Fruit fly (Drosophila melanogaster): ENCODE data around the gene Neurl4.

The Neurl4 gene

DNA sequence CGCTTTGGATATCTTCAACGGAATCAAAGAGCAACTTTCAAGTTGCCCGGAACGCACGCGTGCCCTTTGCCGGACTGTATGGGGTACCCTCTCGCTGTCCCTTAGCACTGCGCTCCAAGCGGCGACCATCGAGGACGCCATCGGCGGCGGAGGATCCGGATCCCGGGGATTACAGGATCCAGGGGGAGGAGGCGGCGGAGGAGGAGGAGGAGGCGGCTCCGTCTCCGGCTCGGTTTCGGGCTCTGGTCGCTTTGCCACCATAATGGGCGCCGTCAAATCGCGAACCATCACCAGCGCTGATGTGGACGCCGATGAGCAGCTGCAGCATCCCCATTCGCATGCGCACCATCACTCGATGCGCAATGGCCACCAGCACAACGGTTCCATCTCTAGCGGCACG, 4.1 kb upstream of the Neurl4 start:
- no peak for TF ChIP-seq tj (GFP tag; optimal IDR thresholded peaks at IDR 0.05)
- no peak for TF ChIP-seq CG5204 (GFP tag; optimal IDR thresholded peaks at IDR 0.05)
- TF ChIP-seq Mnt (GFP tag; optimal IDR thresholded peaks at IDR 0.05) = no peak
- TF ChIP-seq cic (GFP tag; optimal IDR thresholded peaks at IDR 0.05) = no peak
- no peak for TF ChIP-seq cnc (optimal IDR thresholded peaks at IDR 0.05)
- no peak for TF ChIP-seq CG12768 (GFP tag; optimal IDR thresholded peaks at IDR 0.05)
- no peak for TF ChIP-seq CG7045 (GFP tag; optimal IDR thresholded peaks at IDR 0.05)
- TF ChIP-seq CG1620 (GFP tag; optimal IDR thresholded peaks at IDR 0.05) = no peak
- no peak for TF ChIP-seq kay (GFP tag; ENCODE audit: borderline replicate concordance)
- no peak for TF ChIP-seq Hr96 (GFP tag; optimal IDR thresholded peaks at IDR 0.05)
- TF ChIP-seq bab1 (GFP tag; optimal IDR thresholded peaks at IDR 0.05) = no peak
- no peak for TF ChIP-seq CG14711 (tag; optimal IDR thresholded peaks at IDR 0.05)
- TF ChIP-seq Clk (GFP tag; optimal IDR thresholded peaks at IDR 0.05) = no peak
- TF ChIP-seq ovo (GFP tag; optimal IDR thresholded peaks at IDR 0.05) = no peak
- TF ChIP-seq CG7101 (tag; optimal IDR thresholded peaks at IDR 0.05) = no peak
- TF ChIP-seq toe (GFP tag; optimal IDR thresholded peaks at IDR 0.05) = no peak
- no peak for TF ChIP-seq pad (GFP tag; optimal IDR thresholded peaks at IDR 0.05)
- no peak for TF ChIP-seq CG11617 (GFP tag; optimal IDR thresholded peaks at IDR 0.05)
- TF ChIP-seq Crg-1 (GFP tag; optimal IDR thresholded peaks at IDR 0.05) = no peak
- TF ChIP-seq CG33017 (tag; optimal IDR thresholded peaks at IDR 0.05) = no peak

- TF ChIP-seq CG5204 (GFP tag; optimal IDR thresholded peaks at IDR 0.05) (no peak), CG7045 (GFP tag; optimal IDR thresholded peaks at IDR 0.05) (no peak), Clk (GFP tag; optimal IDR thresholded peaks at IDR 0.05) (no peak), CG11617 (GFP tag; optimal IDR thresholded peaks at IDR 0.05) (peak; percentile 35), ovo (GFP tag; optimal IDR thresholded peaks at IDR 0.05) (peak; percentile 27), CG14711 (tag; optimal IDR thresholded peaks at IDR 0.05) (peak; percentile 35), Mnt (GFP tag; optimal IDR thresholded peaks at IDR 0.05) (peak; percentile 64), cnc (optimal IDR thresholded peaks at IDR 0.05) (no peak), toe (GFP tag; optimal IDR thresholded peaks at IDR 0.05) (no peak), CG12768 (GFP tag; optimal IDR thresholded peaks at IDR 0.05) (peak; percentile 44), cic (GFP tag; optimal IDR thresholded peaks at IDR 0.05) (peak; percentile 53), Crg-1 (GFP tag; optimal IDR thresholded peaks at IDR 0.05) (peak; percentile 15), tj (GFP tag; optimal IDR thresholded peaks at IDR 0.05) (peak; percentile 71), CG33017 (tag; optimal IDR thresholded peaks at IDR 0.05) (peak; percentile 3), CG7101 (tag; optimal IDR thresholded peaks at IDR 0.05) (peak; percentile 43), Hr96 (GFP tag; optimal IDR thresholded peaks at IDR 0.05) (no peak), CG1620 (GFP tag; optimal IDR thresholded peaks at IDR 0.05) (peak; percentile 42), bab1 (GFP tag; optimal IDR thresholded peaks at IDR 0.05) (peak; percentile 83), pad (GFP tag; optimal IDR thresholded peaks at IDR 0.05) (peak; percentile 27)
Observed at dm6 chr3L:14053073-14053643, 3.5 kb upstream of the Neurl4 start, which contains the start of the genes CG13484 and Frl. Gene CG13484 (minus strand): TSS chr3L:14053079. Gene Frl (plus strand): TSS chr3L:14053215.

DNA sequence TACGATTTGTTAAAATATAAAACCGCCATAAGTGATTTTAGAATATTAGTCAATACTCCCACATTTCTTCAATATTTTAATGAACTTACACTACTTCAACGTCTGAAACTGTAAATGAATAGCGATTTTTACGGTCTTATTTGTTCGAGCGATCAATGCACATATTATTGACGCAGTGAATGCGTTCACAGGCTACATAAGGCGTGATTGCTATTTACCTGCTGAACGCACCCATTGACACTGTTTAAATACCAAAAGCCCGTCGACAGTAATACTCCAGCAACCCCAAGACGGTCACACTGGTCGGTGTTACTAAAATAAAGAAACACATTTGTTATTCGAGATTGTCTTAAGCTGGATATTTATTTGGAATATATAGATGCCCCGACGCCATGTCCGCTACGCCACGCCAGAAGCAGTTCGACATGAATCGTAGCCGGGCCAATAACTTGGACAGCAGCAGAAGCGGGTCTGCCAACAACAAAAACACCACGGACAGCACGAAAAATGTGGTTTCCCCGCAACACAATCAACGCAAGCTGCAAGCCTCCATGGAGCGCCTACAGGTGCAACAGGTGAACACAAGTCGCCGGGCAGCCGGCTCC, 1.4 kb upstream of the Neurl4 start, which contains the start of gene CG6833:
CG6833 (plus strand) TSS at position 263 of the 605 bp plus-strand sequence.
- TF ChIP-seq CG33017 (tag; optimal IDR thresholded peaks at IDR 0.05) (no peak), cic (GFP tag; optimal IDR thresholded peaks at IDR 0.05) (no peak), CG7045 (GFP tag; optimal IDR thresholded peaks at IDR 0.05) (peak; percentile 30), kay (GFP tag; ENCODE audit: borderline replicate concordance) (no peak), Crg-1 (GFP tag; optimal IDR thresholded peaks at IDR 0.05) (no peak), CG11617 (GFP tag; optimal IDR thresholded peaks at IDR 0.05) (no peak), CG14711 (tag; optimal IDR thresholded peaks at IDR 0.05) (peak; percentile 42), bab1 (GFP tag; optimal IDR thresholded peaks at IDR 0.05) (peak; percentile 76), CG7101 (tag; optimal IDR thresholded peaks at IDR 0.05) (peak; percentile 41), Clk (GFP tag; optimal IDR thresholded peaks at IDR 0.05) (peak; percentile 24), CG1620 (GFP tag; optimal IDR thresholded peaks at IDR 0.05) (peak; percentile 64), toe (GFP tag; optimal IDR thresholded peaks at IDR 0.05) (peak; percentile 68), pad (GFP tag; optimal IDR thresholded peaks at IDR 0.05) (peak; percentile 45), CG12768 (GFP tag; optimal IDR thresholded peaks at IDR 0.05) (peak; percentile 30), cnc (optimal IDR thresholded peaks at IDR 0.05) (no peak), CG5204 (GFP tag; optimal IDR thresholded peaks at IDR 0.05) (peak; percentile 55), ovo (GFP tag; optimal IDR thresholded peaks at IDR 0.05) (no peak), Mnt (GFP tag; optimal IDR thresholded peaks at IDR 0.05) (peak; percentile 58), tj (GFP tag; optimal IDR thresholded peaks at IDR 0.05) (no peak), Hr96 (GFP tag; optimal IDR thresholded peaks at IDR 0.05) (peak; percentile 57)

DNA sequence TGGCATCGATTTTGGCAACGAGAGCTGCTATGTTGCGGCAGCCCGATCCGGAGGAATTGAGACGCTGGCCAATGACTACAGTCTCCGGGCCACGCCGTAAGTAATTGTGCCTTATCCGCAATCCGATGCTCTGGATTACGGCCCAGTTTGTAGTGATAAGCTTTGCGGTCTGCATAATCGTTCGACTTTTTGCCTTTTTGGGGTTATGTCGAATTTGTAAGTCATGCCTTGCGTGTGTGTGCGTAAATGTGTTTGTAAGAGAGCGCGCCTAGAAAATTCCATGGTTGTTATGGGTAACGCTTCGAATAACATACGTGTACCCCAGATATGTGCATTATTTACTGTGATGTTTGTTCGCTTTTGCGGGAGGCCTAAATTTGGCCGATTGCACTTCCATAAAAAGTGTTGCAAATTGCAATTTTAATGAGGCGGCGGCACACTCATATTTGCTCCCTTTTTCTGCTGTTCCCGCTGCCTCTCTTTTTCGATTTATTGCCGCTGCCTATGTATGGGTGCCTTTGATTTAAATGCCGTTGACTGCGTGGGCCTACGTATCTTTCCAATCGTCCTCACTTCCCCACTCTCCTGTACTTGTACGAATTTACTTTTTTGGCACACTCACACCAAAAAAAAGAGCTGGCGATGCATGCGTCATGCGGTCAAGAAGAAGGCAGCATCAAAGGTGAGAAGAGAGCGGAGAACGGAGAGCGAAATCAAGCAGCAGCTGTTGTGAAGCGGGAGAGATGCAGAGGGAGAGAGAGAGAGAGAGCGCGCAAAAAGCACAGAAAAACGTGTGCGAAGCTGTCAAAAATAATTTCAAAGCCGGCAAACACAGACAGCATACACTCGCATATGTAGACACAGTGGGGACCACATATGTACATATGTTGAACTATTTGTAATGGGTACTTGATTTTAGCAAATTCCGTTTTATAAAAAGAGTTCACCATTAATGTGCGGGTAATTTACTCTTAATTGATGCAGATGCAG, 11.7 kb downstream of the Neurl4 start:
- TF ChIP-seq tj (GFP tag; optimal IDR thresholded peaks at IDR 0.05) (peak; percentile 33), CG7045 (GFP tag; optimal IDR thresholded peaks at IDR 0.05) (no peak), CG14711 (tag; optimal IDR thresholded peaks at IDR 0.05) (no peak), pad (GFP tag; optimal IDR thresholded peaks at IDR 0.05) (peak; percentile 78), CG1620 (GFP tag; optimal IDR thresholded peaks at IDR 0.05) (no peak), Mnt (GFP tag; optimal IDR thresholded peaks at IDR 0.05) (peak; percentile 89), CG7101 (tag; optimal IDR thresholded peaks at IDR 0.05) (no peak), ovo (GFP tag; optimal IDR thresholded peaks at IDR 0.05) (no peak), cnc (optimal IDR thresholded peaks at IDR 0.05) (peak in 1 of 2 experiments; percentile 64), cic (GFP tag; optimal IDR thresholded peaks at IDR 0.05) (peak; percentile 47), bab1 (GFP tag; optimal IDR thresholded peaks at IDR 0.05) (peak; percentile 2), CG11617 (GFP tag; optimal IDR thresholded peaks at IDR 0.05) (no peak)

Data from whole organism, adult.